Worm (Caenorhabditis elegans): Measurements from ENCODE around the gene F14B8.4.

ce11 chrX:6934453-6934852 lies 34.7 kb upstream of the F14B8.4 start:
- TF ChIP-seq med-1 (GFP tag; optimal IDR thresholded peaks at IDR 0.05; ENCODE audit: insufficient read depth) (no peak), cog-1 (tag; optimal IDR thresholded peaks at IDR 0.05) (no peak), ref-1 (GFP tag; conservative IDR thresholded peaks at IDR 0.05) (no peak), ztf-23 (GFP tag; IDR thresholded peaks at IDR 0.05) (no peak), T22C8.4 (GFP tag; IDR thresholded peaks at IDR 0.05) (no peak), tab-1 (GFP tag; IDR thresholded peaks at IDR 0.05) (no peak), ztf-29 (GFP tag; IDR thresholded peaks at IDR 0.05) (no peak), klf-2 (GFP tag; conservative IDR thresholded peaks at IDR 0.05) (no peak), flt-1 (GFP tag; IDR thresholded peaks at IDR 0.05) (no peak; the same call in 1 of the 2 replicates)
